Fruit fly (Drosophila melanogaster) whole organism, adult: ENCODE results near the gene CG14837.

ENCODE experiments used
- CG11617 ChIP-seq: fragments of 200-800 bp; sonication (Bioruptor generic); optimal IDR thresholded peaks from 2 replicates; lab custom pipeline; 2017; ENCODE audit warnings: mild to moderate bottlenecking, missing biosample characterization, missing genetic modification reagents, missing genetic modification characterization
- CG12768 ChIP-seq: fragments of 200-800 bp; sonication (Bioruptor generic); optimal IDR thresholded peaks from 2 replicates; lab custom pipeline; 2017; ENCODE audit warnings: missing biosample characterization, missing genetic modification characterization, mild to moderate bottlenecking, moderate library complexity, missing genetic modification reagents
- CG14711 ChIP-seq: fragments of 200-800 bp; sonication (Bioruptor generic); optimal IDR thresholded peaks from 2 replicates; lab custom pipeline; 2018; ENCODE audit warnings: missing biosample characterization, mild to moderate bottlenecking, missing genetic modification characterization, moderate library complexity
- CG1620 ChIP-seq: fragments of 200-800 bp; sonication (Bioruptor generic); optimal IDR thresholded peaks from 2 replicates; lab custom pipeline; 2016; ENCODE audit warnings: missing biosample characterization, missing genetic modification characterization
- CG33017 ChIP-seq: fragments of 200-800 bp; sonication (Bioruptor generic); optimal IDR thresholded peaks from 2 replicates; lab custom pipeline; 2018; ENCODE audit warnings: missing biosample characterization, mild to moderate bottlenecking, missing genetic modification characterization, moderate library complexity
- CG5204 ChIP-seq: fragments of 200-800 bp; sonication (Bioruptor generic); optimal IDR thresholded peaks from 2 replicates; lab custom pipeline; 2016; ENCODE audit warnings: missing biosample characterization, missing genetic modification characterization
- CG7045 ChIP-seq: fragments of 200-800 bp; sonication (Bioruptor generic); optimal IDR thresholded peaks from 2 replicates; lab custom pipeline; 2017; ENCODE audit warnings: missing biosample characterization, mild to moderate bottlenecking, missing genetic modification characterization
- CG7101 ChIP-seq: fragments of 200-800 bp; sonication (Bioruptor generic); optimal IDR thresholded peaks from 2 replicates; lab custom pipeline; 2018; ENCODE audit warnings: missing biosample characterization, mild to moderate bottlenecking, missing genetic modification characterization, moderate library complexity
- Clk ChIP-seq: fragments of 200-800 bp; sonication (Bioruptor generic); optimal IDR thresholded peaks from 2 replicates; lab custom pipeline; 2017; ENCODE audit warnings: missing biosample characterization, missing genetic modification characterization
- Crg-1 ChIP-seq: fragments of 200-800 bp; sonication (Bioruptor generic); optimal IDR thresholded peaks from 2 replicates; lab custom pipeline; 2016; ENCODE audit warnings: missing biosample characterization, missing genetic modification characterization
- Hr96 ChIP-seq: fragments of 200-800 bp; sonication (Bioruptor generic); optimal IDR thresholded peaks from 2 replicates; lab custom pipeline; 2016; ENCODE audit warnings: missing biosample characterization, missing genetic modification characterization
- Mnt ChIP-seq: fragments of 200-800 bp; sonication (Bioruptor generic); optimal IDR thresholded peaks from 2 replicates; lab custom pipeline; 2016; ENCODE audit warnings: missing biosample characterization, mild to moderate bottlenecking, missing genetic modification characterization
- bab1 ChIP-seq: fragments of 200-800 bp; sonication (Bioruptor generic); optimal IDR thresholded peaks from 3 replicates; lab custom pipeline; 2019; ENCODE audit warnings: missing biosample characterization, mild to moderate bottlenecking, missing genetic modification characterization, moderate library complexity
- cic ChIP-seq: fragments of 200-800 bp; sonication (Bioruptor generic); optimal IDR thresholded peaks from 2 replicates; lab custom pipeline; 2017; ENCODE audit warnings: missing biosample characterization, mild to moderate bottlenecking, missing genetic modification characterization, moderate library complexity
- cnc ChIP-seq, 2 experiments: fragments of >200 bp; optimal IDR thresholded peaks; 2 replicates each; lab custom pipeline; 2017
- kay ChIP-seq: fragments of 200-800 bp; sonication (Bioruptor generic); peaks from one replicate; lab custom pipeline; 2016; ENCODE audit warnings: missing biosample characterization, missing genetic modification characterization, borderline replicate concordance
- ovo ChIP-seq: fragments of 200-800 bp; sonication (Bioruptor generic); optimal IDR thresholded peaks from 2 replicates; lab custom pipeline; 2016; ENCODE audit warnings: missing biosample characterization, missing genetic modification characterization
- pad ChIP-seq: fragments of 200-800 bp; sonication (Bioruptor generic); optimal IDR thresholded peaks from 3 replicates; lab custom pipeline; 2017; ENCODE audit warnings: missing biosample characterization, missing genetic modification characterization, mild to moderate bottlenecking, moderate library complexity, missing genetic modification reagents
- tj ChIP-seq: fragments of 200-800 bp; sonication (Bioruptor generic); optimal IDR thresholded peaks from 3 replicates; lab custom pipeline; 2017; ENCODE audit warnings: missing biosample characterization, mild to moderate bottlenecking, missing genetic modification characterization, moderate library complexity
- toe ChIP-seq: fragments of 200-800 bp; sonication (Bioruptor generic); optimal IDR thresholded peaks from 2 replicates; lab custom pipeline; 2016; ENCODE audit warnings: missing biosample characterization, missing genetic modification characterization

Gene CG14837

dm6 chr3L:7562310-7562709 lies 2.5 kb upstream of the CG14837 start, which contains the start of gene frac:
Gene frac (plus strand): TSS chr3L:7562610.
- TF ChIP-seq CG1620 (GFP tag; lab: Kevin White, UChicago) (no peak), cnc (optimal IDR thresholded peaks at IDR 0.05; lab: Kevin White, UChicago) (no peak), tj (GFP tag; lab: Kevin White, UChicago) (no peak), kay (GFP tag; lab: Kevin White, UChicago) (no peak), CG11617 (no peak), Clk (GFP tag; lab: Kevin White, UChicago) (no peak), pad (no peak), ovo (no peak), cic (GFP tag; lab: Kevin White, UChicago) (no peak), Crg-1 (GFP tag; lab: Kevin White, UChicago) (no peak)

dm6 chr3L:7560580-7560979 lies 743 bp upstream of the CG14837 start:
- TF ChIP-seq CG14711 (tag; lab: Kevin White, UChicago) (no peak), CG7045 (GFP tag; lab: Kevin White, UChicago) (no peak), tj (GFP tag; lab: Kevin White, UChicago) (no peak), CG12768 (no peak), CG5204 (GFP tag; lab: Kevin White, UChicago) (no peak), pad (no peak), CG11617 (no peak), Crg-1 (GFP tag; lab: Kevin White, UChicago) (no peak), ovo (no peak), cic (GFP tag; lab: Kevin White, UChicago) (no peak), CG7101 (tag; lab: Kevin White, UChicago) (no peak), kay (GFP tag; lab: Kevin White, UChicago) (no peak), CG33017 (tag; lab: Kevin White, UChicago) (no peak), Mnt (GFP tag; lab: Kevin White, UChicago) (no peak), Hr96 (GFP tag; lab: Kevin White, UChicago) (no peak), Clk (GFP tag; lab: Kevin White, UChicago) (no peak), toe (GFP tag; lab: Kevin White, UChicago) (no peak), cnc (optimal IDR thresholded peaks at IDR 0.05; lab: Kevin White, UChicago) (no peak)

dm6 chr3L:7553062-7553461 lies 6.8 kb downstream of the CG14837 start:
- no peak for TF ChIP-seq tj (GFP tag; lab: Kevin White, UChicago)

dm6 chr3L:7552446-7552845 lies 7.4 kb downstream of the CG14837 start:
- TF ChIP-seq CG11617 (no peak), pad (no peak), Hr96 (GFP tag; lab: Kevin White, UChicago) (no peak)

dm6 chr3L:7550225-7550624 lies 9.6 kb downstream of the CG14837 start:
- TF ChIP-seq CG11617 (no peak), CG12768 (no peak), bab1 (GFP tag; lab: Kevin White, UChicago) (no peak), cnc (optimal IDR thresholded peaks at IDR 0.05; lab: Kevin White, UChicago) (no peak), pad (no peak), CG14711 (tag; lab: Kevin White, UChicago) (no peak), CG7101 (tag; lab: Kevin White, UChicago) (no peak), Hr96 (GFP tag; lab: Kevin White, UChicago) (no peak), ovo (no peak), CG33017 (tag; lab: Kevin White, UChicago) (no peak), Clk (GFP tag; lab: Kevin White, UChicago) (no peak)

dm6 chr3L:7545562-7545961 lies 14.3 kb downstream of the CG14837 start:
- TF ChIP-seq Hr96 (GFP tag; lab: Kevin White, UChicago) (no peak), pad (no peak), toe (GFP tag; lab: Kevin White, UChicago) (no peak), ovo (no peak), CG11617 (no peak), kay (GFP tag; lab: Kevin White, UChicago) (no peak), Clk (GFP tag; lab: Kevin White, UChicago) (no peak), CG7045 (GFP tag; lab: Kevin White, UChicago) (no peak), Crg-1 (GFP tag; lab: Kevin White, UChicago) (no peak), cic (GFP tag; lab: Kevin White, UChicago) (no peak), CG1620 (GFP tag; lab: Kevin White, UChicago) (no peak), CG33017 (tag; lab: Kevin White, UChicago) (no peak), CG7101 (tag; lab: Kevin White, UChicago) (no peak), CG5204 (GFP tag; lab: Kevin White, UChicago) (no peak), CG14711 (tag; lab: Kevin White, UChicago) (no peak), cnc (optimal IDR thresholded peaks at IDR 0.05; lab: Kevin White, UChicago) (no peak), Mnt (GFP tag; lab: Kevin White, UChicago) (no peak), CG12768 (no peak), bab1 (GFP tag; lab: Kevin White, UChicago) (no peak), tj (GFP tag; lab: Kevin White, UChicago) (no peak)

- TF ChIP-seq kay (GFP tag; lab: Kevin White, UChicago) (peak; percentile 56), CG5204 (GFP tag; lab: Kevin White, UChicago) (no peak), CG7045 (GFP tag; lab: Kevin White, UChicago) (no peak)
These were observed 15.1 kb downstream of the CG14837 start for dm6 chr3L:7544639-7545183.
